Worm (Caenorhabditis elegans): Measurements from ENCODE around the gene Y60C6A.1.

DNA sequence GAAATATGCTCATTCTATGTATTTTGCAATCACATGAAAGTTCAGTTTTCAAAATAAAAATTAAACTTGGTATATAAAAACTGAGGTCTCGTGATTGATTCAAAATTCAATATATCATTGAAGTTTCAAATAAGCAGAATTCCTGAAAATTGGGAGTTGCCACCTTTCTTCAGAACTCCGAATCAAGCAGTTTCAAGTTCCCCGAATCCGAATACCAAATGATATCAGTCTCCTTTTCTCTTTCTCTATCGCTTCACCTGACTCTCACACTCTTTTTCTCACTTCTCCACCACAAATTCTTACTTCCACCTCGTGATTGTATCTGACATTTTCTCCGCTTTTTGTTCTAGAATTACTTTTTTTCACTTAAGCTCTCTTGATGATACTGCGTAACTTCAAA lies 10.9 kb downstream of the Y60C6A.1 start, which contains the start of gene R02F11.2:
- no peak for TF ChIP-seq ztf-29 (GFP tag; IDR thresholded peaks at IDR 0.05)
- no peak for TF ChIP-seq tab-1 (GFP tag; IDR thresholded peaks at IDR 0.05)
- TF ChIP-seq klf-2 (GFP tag; conservative IDR thresholded peaks at IDR 0.05), result no peak
- TF ChIP-seq flt-1 (GFP tag; IDR thresholded peaks at IDR 0.05), result no peak
- TF ChIP-seq ref-1 (GFP tag; conservative IDR thresholded peaks at IDR 0.05), result no peak
- TF ChIP-seq ztf-23 (GFP tag; IDR thresholded peaks at IDR 0.05), result no peak
- TF ChIP-seq T22C8.4 (GFP tag; IDR thresholded peaks at IDR 0.05), result no peak
